Worm (Caenorhabditis elegans) whole organism, L4 larva: Measurements from ENCODE around the gene C17H12.8.
A peak's percentile ranks its signal among the peaks of the same experiment; 100 is the strongest.

ENCODE experiments used
- F37D6.2 ChIP-seq: sonication (generic microtip); optimal IDR thresholded peaks from 2 replicates; lab custom pipeline; 2016; ENCODE audit warnings: mild to moderate bottlenecking, missing genetic modification characterization, missing compliant biosample characterization
- F49E8.2 ChIP-seq: sonication (generic microtip); optimal IDR thresholded peaks from 2 replicates; lab custom pipeline; 2016; ENCODE audit warnings: missing compliant biosample characterization, mild to moderate bottlenecking, missing genetic modification characterization, borderline replicate concordance
- Y48G9A.11 ChIP-seq: fragments of 200-800 bp; sonication (Bioruptor generic); IDR thresholded peaks from 2 replicates; pipeline ENCODE4 v1.3.6; 2022; ENCODE audit warnings: missing genetic modification reagents, missing genetic modification characterization, missing compliant biosample characterization
- ZK337.2 ChIP-seq: fragments of 200-800 bp; sonication (Bioruptor generic); IDR thresholded peaks from 2 replicates; pipeline ENCODE4 v1.3.6; 2022; ENCODE audit warnings: missing genetic modification reagents, missing genetic modification characterization, missing compliant biosample characterization
- aha-1 ChIP-seq: fragments of 150-350 bp; peaks from one replicate; lab custom pipeline; 2014; ENCODE audit warnings: missing biosample characterization, missing genetic modification characterization
- ama-1 ChIP-seq: fragments of 150-350 bp; optimal IDR thresholded peaks from 2 replicates; lab custom pipeline; 2014; ENCODE audit warnings: inconsistent platforms, mixed read lengths
- arid-1 ChIP-seq: fragments of 200-800 bp; sonication (Bioruptor generic); conservative IDR thresholded peaks from 2 replicates; pipeline ENCODE4 v1.3.6; 2022; ENCODE audit warnings: missing genetic modification reagents, missing genetic modification characterization, missing compliant biosample characterization
- ceh-28 ChIP-seq: fragments of 150-350 bp; optimal IDR thresholded peaks from 2 replicates; lab custom pipeline; 2014; ENCODE audit warnings: missing biosample characterization, missing genetic modification reagents, missing genetic modification characterization
- ceh-32 ChIP-seq: sonication (generic microtip); optimal IDR thresholded peaks from 2 replicates; lab custom pipeline; 2016; ENCODE audit warnings: mild to moderate bottlenecking, missing genetic modification characterization, missing compliant biosample characterization; ENCODE audit not compliant: poor library complexity
- ceh-44 ChIP-seq: fragments of 200-800 bp; sonication (Bioruptor generic); IDR thresholded peaks from 2 replicates; pipeline ENCODE4 v1.3.6; 2022; ENCODE audit warnings: missing genetic modification reagents, missing genetic modification characterization, missing compliant biosample characterization
- daf-12 ChIP-seq: fragments of 150-350 bp; optimal IDR thresholded peaks from 2 replicates; lab custom pipeline; 2014; ENCODE audit warnings: missing biosample characterization, missing genetic modification reagents, missing genetic modification characterization
- daf-16 ChIP-seq, 3 experiments: sonication (generic microtip); optimal IDR thresholded peaks; 2 replicates each; lab custom pipeline; 2016 to 2017; ENCODE audit warnings: missing genetic modification characterization in 3 of 3, missing genetic modification reagents in 3 of 3, mild to moderate bottlenecking in 2 of 3, missing compliant biosample characterization in 2 of 3, missing biosample characterization in 1 of 3, moderate library complexity in 1 of 3
- dmd-6 ChIP-seq: fragments of 200-800 bp; sonication (Bioruptor generic); IDR thresholded peaks from 2 replicates; pipeline ENCODE4 v1.3.6; 2022; ENCODE audit warnings: missing genetic modification reagents, missing genetic modification characterization, missing compliant biosample characterization
- dmd-8 ChIP-seq: fragments of 200-800 bp; sonication (Bioruptor generic); IDR thresholded peaks from 2 replicates; pipeline ENCODE4 v1.3.6; 2022; ENCODE audit warnings: missing genetic modification characterization, missing compliant biosample characterization
- dpl-1 ChIP-seq: fragments of 150-350 bp; optimal IDR thresholded peaks from 2 replicates; lab custom pipeline; 2014; ENCODE audit warnings: missing biosample characterization, missing genetic modification reagents, missing genetic modification characterization
- egl-43 ChIP-seq: fragments of 200-800 bp; sonication (Bioruptor generic); IDR thresholded peaks from 2 replicates; pipeline ENCODE4 v1.3.6; 2022; ENCODE audit warnings: missing genetic modification reagents, missing genetic modification characterization, missing compliant biosample characterization
- gei-8 ChIP-seq: fragments of 200-800 bp; sonication (Bioruptor generic); optimal IDR thresholded peaks from 2 replicates; lab custom pipeline; 2018; ENCODE audit warnings: mild to moderate bottlenecking, missing genetic modification characterization, missing compliant biosample characterization
- hif-1 ChIP-seq, 2 experiments: sonication (generic microtip); optimal IDR thresholded peaks; 2 replicates each; lab custom pipeline; 2016 to 2017; ENCODE audit warnings: missing compliant biosample characterization in 2 of 2, missing genetic modification characterization in 2 of 2, missing genetic modification reagents in 2 of 2, missing genotype in 2 of 2, mild to moderate bottlenecking in 1 of 2
- hmg-1.1 ChIP-seq: fragments of 200-800 bp; sonication (Bioruptor generic); IDR thresholded peaks from 2 replicates; pipeline ENCODE4 v1.3.6; 2022; ENCODE audit warnings: missing genetic modification reagents, missing genetic modification characterization, missing compliant biosample characterization
- jun-1 ChIP-seq: fragments of 150-350 bp; optimal IDR thresholded peaks from 2 replicates; lab custom pipeline; 2014; ENCODE audit warnings: missing biosample characterization, missing genetic modification reagents, missing genetic modification characterization
- lin-1 ChIP-seq: fragments of 200-800 bp; sonication (Bioruptor generic); IDR thresholded peaks from 2 replicates; pipeline ENCODE4 v1.3.6; 2022; ENCODE audit warnings: missing genetic modification reagents, missing genetic modification characterization, missing compliant biosample characterization
- lin-13 ChIP-seq: fragments of 150-350 bp; optimal IDR thresholded peaks from 2 replicates; lab custom pipeline; 2014; ENCODE audit warnings: missing biosample characterization, missing genetic modification reagents, missing genetic modification characterization
- lin-38 ChIP-seq: fragments of 200-800 bp; sonication (Bioruptor generic); IDR thresholded peaks from 2 replicates; pipeline ENCODE4 v1.3.6; 2022; ENCODE audit warnings: missing genetic modification reagents, missing genetic modification characterization, missing compliant biosample characterization
- lin-39 ChIP-seq: fragments of 150-350 bp; optimal IDR thresholded peaks from 2 replicates; lab custom pipeline; 2014; ENCODE audit warnings: missing biosample characterization, missing genetic modification reagents, missing genetic modification characterization
- lsy-2 ChIP-seq, 2 experiments: fragments of 150-350 bp in 1 of 2; sonication (generic microtip) in 1 of 2; optimal IDR thresholded peaks; 2 replicates each; lab custom pipeline; 2014 to 2017; ENCODE audit warnings: missing biosample characterization in 2 of 2, missing genetic modification characterization in 2 of 2
- madf-5 ChIP-seq, 2 experiments: fragments of 200-800 bp; sonication (Bioruptor generic); IDR thresholded peaks; 2 replicates each; pipeline ENCODE4 v1.3.6; 2022; ENCODE audit warnings: missing compliant biosample characterization in 2 of 2, missing genetic modification characterization in 2 of 2
- mdl-1 ChIP-seq, 2 experiments: fragments of 150-350 bp in 1 of 2; sonication (generic microtip) in 1 of 2; optimal IDR thresholded peaks; 2 replicates each; lab custom pipeline; 2014 to 2017; ENCODE audit warnings: missing biosample characterization in 2 of 2, missing genetic modification characterization in 2 of 2
- mdt-29 ChIP-seq: fragments of 200-800 bp; sonication (Bioruptor generic); IDR thresholded peaks from 2 replicates; pipeline ENCODE4 v1.3.6; 2022; ENCODE audit warnings: missing genetic modification reagents, missing genetic modification characterization, missing compliant biosample characterization
- mes-2 ChIP-seq: sonication (generic microtip); optimal IDR thresholded peaks from 2 replicates; lab custom pipeline; 2016; ENCODE audit warnings: missing genotype, mild to moderate bottlenecking, missing genetic modification characterization, missing compliant biosample characterization; ENCODE audit not compliant: poor library complexity, severe bottlenecking
- mxl-2 ChIP-seq: fragments of 200-800 bp; sonication (Bioruptor generic); conservative IDR thresholded peaks from 2 replicates; pipeline ENCODE4 v1.3.6; 2022; ENCODE audit warnings: missing genetic modification reagents, missing genetic modification characterization, missing compliant biosample characterization
- nhr-102 ChIP-seq: sonication (generic microtip); optimal IDR thresholded peaks from 2 replicates; lab custom pipeline; 2016; ENCODE audit warnings: mild to moderate bottlenecking, missing genetic modification characterization, moderate library complexity, missing compliant biosample characterization
- nhr-11 ChIP-seq: fragments of 150-350 bp; optimal IDR thresholded peaks from 2 replicates; lab custom pipeline; 2014; ENCODE audit warnings: missing biosample characterization, missing genetic modification characterization
- nhr-237 ChIP-seq: sonication (generic microtip); optimal IDR thresholded peaks from 2 replicates; lab custom pipeline; 2017; ENCODE audit warnings: missing biosample characterization, missing genetic modification characterization
- nhr-42 ChIP-seq: fragments of 200-800 bp; sonication (Bioruptor generic); IDR thresholded peaks from 2 replicates; pipeline ENCODE4 v1.3.6; 2022; ENCODE audit warnings: missing genetic modification characterization, missing compliant biosample characterization
- nhr-48 ChIP-seq: sonication (generic microtip); optimal IDR thresholded peaks from 2 replicates; lab custom pipeline; 2016; ENCODE audit warnings: mild to moderate bottlenecking, missing genetic modification characterization, missing compliant biosample characterization
- pha-4 ChIP-seq, 2 experiments: fragments of 150-350 bp in 1 of 2; fragments of 200-800 bp in 1 of 2; sonication (Bioruptor generic) in 1 of 2; IDR thresholded peaks in 1 of 2; optimal IDR thresholded peaks in 1 of 2; 2 replicates each; pipeline versions ENCODE4 v1.3.6 to Lab custom; 2014 to 2022; ENCODE audit warnings: missing genetic modification characterization in 2 of 2, missing genetic modification reagents in 2 of 2, missing biosample characterization in 1 of 2, missing compliant biosample characterization in 1 of 2
- snpc-1.2 ChIP-seq: fragments of 200-800 bp; sonication (Bioruptor generic); IDR thresholded peaks from 2 replicates; pipeline ENCODE4 v1.3.6; 2022; ENCODE audit warnings: missing genetic modification reagents, missing genetic modification characterization, missing compliant biosample characterization
- snpc-4 ChIP-seq: fragments of 150-350 bp; optimal IDR thresholded peaks from 2 replicates; lab custom pipeline; 2014; ENCODE audit warnings: missing biosample characterization, missing genetic modification characterization
- spr-3 ChIP-seq: fragments of 200-800 bp; sonication (Bioruptor generic); optimal IDR thresholded peaks from 2 replicates; lab custom pipeline; 2018; ENCODE audit warnings: mild to moderate bottlenecking, missing genetic modification characterization, missing compliant biosample characterization
- tra-1 ChIP-seq: fragments of 200-800 bp; sonication (Bioruptor generic); IDR thresholded peaks from 2 replicates; pipeline ENCODE4 v1.3.6; 2022; ENCODE audit warnings: missing genetic modification reagents, missing genetic modification characterization, missing compliant biosample characterization
- unc-130 ChIP-seq: sonication (generic microtip); optimal IDR thresholded peaks from 2 replicates; lab custom pipeline; 2016; ENCODE audit warnings: missing genetic modification reagents, missing genetic modification characterization, missing compliant biosample characterization
- unc-62 ChIP-seq, 3 experiments: fragments of 150-350 bp in 1 of 3; sonication (generic microtip); optimal IDR thresholded peaks in 2 of 3; peaks in 1 of 3; 1 replicate in 1 of 3; 2 replicates in 2 of 3; lab custom pipeline; 2014 to 2017; ENCODE audit warnings: missing biosample characterization in 3 of 3, missing genetic modification characterization in 3 of 3, missing genetic modification reagents in 3 of 3, missing genotype in 1 of 3
- zfp-2 ChIP-seq: sonication (generic microtip); optimal IDR thresholded peaks from 2 replicates; lab custom pipeline; 2016; ENCODE audit warnings: mild to moderate bottlenecking, missing genetic modification characterization, missing compliant biosample characterization
- zfp-3 ChIP-seq: fragments of 200-800 bp; sonication (Bioruptor generic); conservative IDR thresholded peaks from 2 replicates; pipeline ENCODE4 v1.3.6; 2022; ENCODE audit warnings: missing genetic modification reagents, missing genetic modification characterization, missing compliant biosample characterization

The C17H12.8 gene

ce11 chrIV:6789950-6790349 lies 28.6 kb upstream of the C17H12.8 start:
- TF ChIP-seq snpc-1.2 (peak; percentile 64; the same call in 1 of the 2 replicates), lsy-2 (tag; optimal IDR thresholded peaks at IDR 0.05; lab: Kevin White, UChicago) (peak in 1 of 2 experiments; percentile 7), zfp-2 (tag; lab: Kevin White, UChicago) (no peak)

- TF ChIP-seq dmd-8 (GFP tag; lab: Robert Waterston, UW) (no peak), nhr-48 (tag; lab: Kevin White, UChicago) (peak; percentile 45), lin-13 (GFP tag; lab: Kevin White, UChicago) (peak; percentile 93), unc-130 (no peak), mes-2 (tag; lab: Kevin White, UChicago) (peak; percentile 90), snpc-4 (tag; lab: Kevin White, UChicago) (peak; percentile 53), mdl-1 (tag; optimal IDR thresholded peaks at IDR 0.05; lab: Kevin White, UChicago) (peak in 1 of 2 experiments; percentile 65), nhr-11 (peak; percentile 95), nhr-237 (tag; lab: Kevin White, UChicago) (no peak), madf-5 (GFP tag; IDR thresholded peaks at IDR 0.05; lab: Robert Waterston, UW) (no peak), unc-62 (GFP tag; optimal IDR thresholded peaks at IDR 0.05 in 1 of 2; lab: Kevin White, UChicago) (peak in 1 of 2 experiments; percentile 87), unc-62 (tag; optimal IDR thresholded peaks at IDR 0.05; lab: Kevin White, UChicago) (no peak), lsy-2 (tag; optimal IDR thresholded peaks at IDR 0.05; lab: Kevin White, UChicago) (peak; percentile 83 to 94), daf-16 (GFP tag; optimal IDR thresholded peaks at IDR 0.05; lab: Kevin White, UChicago) (peak in 1 of 2 experiments; percentile 47), daf-16 (tag; optimal IDR thresholded peaks at IDR 0.05; lab: Kevin White, UChicago) (peak; percentile 58), dpl-1 (peak; percentile 85), dmd-6 (peak; percentile 88), nhr-42 (GFP tag; lab: Robert Waterston, UW) (no peak), ama-1 (lab: Kevin White, UChicago) (peak; percentile 89), aha-1 (tag; lab: Kevin White, UChicago) (peak; percentile 97), tra-1 (GFP tag; lab: Robert Waterston, UW) (0 out of 2 replicates have a peak, but pooled peaks have one; percentile 41), spr-3 (GFP tag; lab: Kevin White, UChicago) (no peak), zfp-2 (tag; lab: Kevin White, UChicago) (peak; percentile 54), mxl-2 (GFP tag; lab: Robert Waterston, UW) (no peak), mdt-29 (peak; percentile 84), ceh-28 (tag; lab: Kevin White, UChicago) (peak; percentile 54), F49E8.2 (tag; lab: Kevin White, UChicago) (no peak), ceh-44 (GFP tag; lab: Robert Waterston, UW) (0 out of 2 replicates have a peak, but pooled peaks have one; percentile 11), lin-39 (tag; lab: Kevin White, UChicago) (no peak), hmg-1.1 (GFP tag; lab: Robert Waterston, UW) (peak; percentile 89), egl-43 (peak; percentile 60; the same call in 1 of the 2 replicates), jun-1 (peak; percentile 59), snpc-1.2 (no peak), zfp-3 (GFP tag; lab: Robert Waterston, UW) (0 out of 2 replicates have a peak, but pooled peaks have one; percentile 50), nhr-102 (tag; lab: Kevin White, UChicago) (peak; percentile 62), ZK337.2 (GFP tag; lab: Robert Waterston, UW) (no peak; the same call in 1 of the 2 replicates), arid-1 (GFP tag; lab: Robert Waterston, UW) (0 out of 2 replicates have a peak, but pooled peaks have one; percentile 25), lin-1 (peak; percentile 68; the same call in 1 of the 2 replicates), gei-8 (no peak), F37D6.2 (tag; lab: Kevin White, UChicago) (peak; percentile 56), lin-38 (GFP tag; lab: Robert Waterston, UW) (peak; percentile 98), ceh-32 (tag; lab: Kevin White, UChicago) (no peak), Y48G9A.11 (GFP tag; lab: Robert Waterston, UW) (no peak), daf-12 (tag; lab: Kevin White, UChicago) (no peak), pha-4 (GFP tag; IDR thresholded peaks at IDR 0.05; lab: Robert Waterston, UW) (peak; percentile 77), pha-4 (tag; optimal IDR thresholded peaks at IDR 0.05; lab: Kevin White, UChicago) (peak; percentile 93), hif-1 (tag; optimal IDR thresholded peaks at IDR 0.05; lab: Kevin White, UChicago) (peak in 1 of 2 experiments; percentile 69)
Measured at ce11 chrIV:6790438-6791124, 27.9 kb upstream of the C17H12.8 start, which contains the start of the genes C17H12.2 and vha-8. C17H12.2 (minus strand) TSS chrIV:6790488. vha-8 (plus strand) TSS chrIV:6791074.
